Worm (Caenorhabditis elegans) whole organism, late embryonic: Measurements from ENCODE around the gene msrp-7.

Source experiments
- ama-1 ChIP-seq: fragments of 150-350 bp; optimal IDR thresholded peaks from 2 replicates; lab custom pipeline; 2014
- ceh-19 ChIP-seq: fragments of 200-800 bp; sonication (Bioruptor generic); optimal IDR thresholded peaks from 2 replicates; lab custom pipeline; 2018; ENCODE audit warnings: mild to moderate bottlenecking, missing genetic modification characterization, missing compliant biosample characterization
- ceh-45 ChIP-seq: fragments of 200-800 bp; sonication (Bioruptor generic); IDR thresholded peaks from 2 replicates; pipeline ENCODE4 v1.3.6; 2022; ENCODE audit warnings: missing genetic modification reagents, missing genetic modification characterization, missing compliant biosample characterization
- ceh-6 ChIP-seq: fragments of 200-800 bp; sonication (Bioruptor generic); optimal IDR thresholded peaks from 2 replicates; lab custom pipeline; 2018; ENCODE audit warnings: mild to moderate bottlenecking, missing genetic modification characterization, missing compliant biosample characterization
- nhr-11 ChIP-seq: fragments of 150-350 bp; optimal IDR thresholded peaks from 2 replicates; lab custom pipeline; 2014; ENCODE audit warnings: missing biosample characterization, missing genetic modification characterization
- odd-2 ChIP-seq: sonication (generic microtip); optimal IDR thresholded peaks from 2 replicates; lab custom pipeline; 2017; ENCODE audit warnings: antibody characterized with exemption, mild to moderate bottlenecking, missing genetic modification characterization, missing compliant biosample characterization
- pha-4 ChIP-seq: fragments of 150-350 bp; optimal IDR thresholded peaks from 2 replicates; lab custom pipeline; 2018; ENCODE audit warnings: missing biosample characterization, missing genetic modification reagents, missing genetic modification characterization
- pqm-1 ChIP-seq: sonication (generic microtip); optimal IDR thresholded peaks from 2 replicates; lab custom pipeline; 2016; ENCODE audit warnings: missing genetic modification characterization, missing compliant biosample characterization
- tbx-7 ChIP-seq: sonication (generic microtip); optimal IDR thresholded peaks from 2 replicates; lab custom pipeline; 2016; ENCODE audit warnings: missing genotype, missing genetic modification characterization, missing compliant biosample characterization

DNA sequence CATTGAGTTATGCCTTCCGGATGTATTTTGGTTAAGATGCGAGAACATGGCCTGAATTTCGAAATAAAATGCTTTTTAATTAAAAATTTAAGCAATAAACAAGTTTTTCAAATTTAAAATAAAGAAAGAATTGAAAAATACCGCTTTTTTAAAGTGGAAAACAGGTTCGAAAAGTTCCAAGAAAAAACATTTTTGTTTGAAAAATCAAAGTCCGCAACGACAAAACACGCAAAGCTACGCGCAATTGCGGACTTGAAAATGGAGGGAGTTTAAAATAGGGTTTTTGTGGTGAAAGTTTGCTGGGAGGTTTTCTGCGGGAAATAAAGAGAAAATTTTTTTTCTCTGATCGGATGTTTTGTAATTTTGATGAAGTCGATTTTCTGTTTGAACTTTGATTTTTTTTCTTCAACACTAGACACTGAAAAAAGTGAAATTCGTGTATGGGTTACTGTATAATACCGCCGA lies 12.3 kb upstream of the msrp-7 start, which contains the start of gene npp-19:
- TF ChIP-seq pqm-1, result no peak
- no peak for TF ChIP-seq nhr-11 (tag; lab: Kevin White, UChicago)
- TF ChIP-seq ceh-6 (GFP tag; lab: Kevin White, UChicago), result no peak
- no peak for TF ChIP-seq odd-2 (tag; lab: Kevin White, UChicago)
- no peak for TF ChIP-seq ceh-19
- TF ChIP-seq pha-4, result no peak
- no peak for TF ChIP-seq tbx-7
- no peak for TF ChIP-seq ama-1 (lab: Kevin White, UChicago)
- no peak for TF ChIP-seq ceh-45 (GFP tag; lab: Robert Waterston, UW)
